Fruit fly (Drosophila melanogaster): Measurements from ENCODE around the gene Osi15.

The Osi15 gene

DNA sequence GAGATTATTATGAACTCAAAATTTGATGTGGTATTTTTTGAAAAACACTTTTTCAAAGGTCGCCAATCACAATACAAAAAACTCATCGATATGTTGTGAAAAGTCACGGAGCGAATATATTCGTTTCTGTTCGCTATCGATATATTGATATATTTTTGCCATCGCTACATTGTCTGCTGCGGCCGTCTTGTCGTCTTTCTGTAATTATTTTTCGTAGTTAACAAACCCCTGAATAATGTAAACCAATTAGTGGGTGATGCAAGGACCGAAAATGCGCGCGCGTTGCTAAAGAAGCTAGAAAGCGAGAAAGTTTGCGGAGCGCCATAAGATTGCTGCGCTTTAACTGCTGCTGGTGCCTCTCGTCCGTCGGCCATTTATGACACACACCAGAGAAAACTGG, 49.2 kb downstream of the Osi15 start, which contains the start of gene Pak (continued):
- TF ChIP-seq CG1603 (tag; optimal IDR thresholded peaks at IDR 0.05) (peak; percentile 68), cato (GFP tag; optimal IDR thresholded peaks at IDR 0.05; ENCODE audit: borderline replicate concordance) (no peak), Abd-B (GFP tag; optimal IDR thresholded peaks at IDR 0.05) (peak; percentile 12), da (GFP tag; optimal IDR thresholded peaks at IDR 0.05) (peak; percentile 11), CG9932 (GFP tag; IDR thresholded peaks at IDR 0.05) (peak; percentile 46; the same call in 1 of the 2 replicates), CG1529 (GFP tag; optimal IDR thresholded peaks at IDR 0.05) (peak; percentile 16), CG31441 (GFP tag; IDR thresholded peaks at IDR 0.05) (peak; percentile 45; the same call in 1 of the 2 replicates), Rfx (GFP tag; IDR thresholded peaks at IDR 0.05) (no peak), CG14710 (tag; optimal IDR thresholded peaks at IDR 0.05) (peak; percentile 43), Lhr (GFP tag; optimal IDR thresholded peaks at IDR 0.05) (peak; percentile 48), esg (GFP tag; conservative IDR thresholded peaks at IDR 0.05) (no peak), phol (tag; optimal IDR thresholded peaks at IDR 0.05) (peak; percentile 57), pzg (GFP tag; optimal IDR thresholded peaks at IDR 0.05) (peak; percentile 77), CG2712 (tag; optimal IDR thresholded peaks at IDR 0.05) (peak; percentile 36), danr (GFP tag; IDR thresholded peaks at IDR 0.05) (no peak), Dref (GFP tag; IDR thresholded peaks at IDR 0.05) (peak; percentile 93), CG3847 (GFP tag; IDR thresholded peaks at IDR 0.05) (0 out of 2 replicates have a peak, but pooled peaks have one; percentile 12), Nf-YC (tag; optimal IDR thresholded peaks at IDR 0.05) (peak; percentile 41), CG17829 (tag; optimal IDR thresholded peaks at IDR 0.05) (no peak), hb (GFP tag; IDR thresholded peaks at IDR 0.05; ENCODE audit: partially characterized antibody) (peak; percentile 87), CG15514 (GFP tag; optimal IDR thresholded peaks at IDR 0.05) (peak; percentile 58), gem (tag; optimal IDR thresholded peaks at IDR 0.05) (peak; percentile 46), CTCF (GFP tag; optimal IDR thresholded peaks at IDR 0.05) (peak; percentile 15), grau (tag; optimal IDR thresholded peaks at IDR 0.05) (no peak), CG16779 (GFP tag; IDR thresholded peaks at IDR 0.05) (no peak), CG42726 (GFP tag; IDR thresholded peaks at IDR 0.05; ENCODE audit: partially characterized antibody) (peak; percentile 95), nmo (GFP tag; optimal IDR thresholded peaks at IDR 0.05) (peak; percentile 32), Hey (tag; optimal IDR thresholded peaks at IDR 0.05) (no peak), sens (GFP tag) (peak; percentile 80), stwl (tag; optimal IDR thresholded peaks at IDR 0.05) (peak; percentile 70), Chrac-16 (GFP tag; optimal IDR thresholded peaks at IDR 0.05) (no peak), Dfd (GFP tag; optimal IDR thresholded peaks at IDR 0.05) (no peak), insv (GFP tag; optimal IDR thresholded peaks at IDR 0.05) (no peak), CkIIα-i1 (GFP tag; IDR thresholded peaks at IDR 0.05) (no peak), HmgZ (tag; optimal IDR thresholded peaks at IDR 0.05) (peak; percentile 33), gfzf (GFP tag; optimal IDR thresholded peaks at IDR 0.05) (peak; percentile 56), lilli (GFP tag; optimal IDR thresholded peaks at IDR 0.05) (peak; percentile 31), CG18262 (tag; optimal IDR thresholded peaks at IDR 0.05) (no peak), CG15011 (GFP tag; optimal IDR thresholded peaks at IDR 0.05) (no peak), Dad (GFP tag; optimal IDR thresholded peaks at IDR 0.05) (no peak), ci (GFP tag; IDR thresholded peaks at IDR 0.05) (0 out of 3 replicates have a peak, but pooled peaks have one; percentile 20), YL-1 (GFP tag; optimal IDR thresholded peaks at IDR 0.05) (peak; percentile 15), shn (GFP tag; optimal IDR thresholded peaks at IDR 0.05) (no peak), CG8290 (GFP tag; optimal IDR thresholded peaks at IDR 0.05) (peak; percentile 43), CG8290 (tag; optimal IDR thresholded peaks at IDR 0.05) (peak in 1 of 2 experiments; percentile 56), tll (GFP tag; optimal IDR thresholded peaks at IDR 0.05) (peak in 1 of 2 experiments; percentile 36), CG9437 (GFP tag; optimal IDR thresholded peaks at IDR 0.05) (no peak), sqz (GFP tag; optimal IDR thresholded peaks at IDR 0.05) (no peak), Atf3 (GFP tag; optimal IDR thresholded peaks at IDR 0.05) (no peak), row (GFP tag; IDR thresholded peaks at IDR 0.05) (peak; percentile 74), hbn (GFP tag; IDR thresholded peaks at IDR 0.05; ENCODE audit: partially characterized antibody) (peak; percentile 89)
